Fruit fly (Drosophila melanogaster): Measurements from ENCODE around the gene futsch.

Gene futsch

dm6 chrX:1380350-1381060 is 28.4 kb upstream of the futsch start, which contains the start of the genes CG3719 and CG32813 (continued):
- peak; percentile 49 for TF ChIP-seq CG9817 (tag; optimal IDR thresholded peaks at IDR 0.05)
- TF ChIP-seq CG7745 (tag; optimal IDR thresholded peaks at IDR 0.05) = no peak
- TF ChIP-seq ken (GFP tag; IDR thresholded peaks at IDR 0.05) = 0 out of 3 replicates have a peak, but pooled peaks have one; percentile 60
- TF ChIP-seq CG10366 (GFP tag; IDR thresholded peaks at IDR 0.05) = peak; percentile 41
- TF ChIP-seq Xrp1 (GFP tag; IDR thresholded peaks at IDR 0.05) = peak; percentile 31; the same call in 1 of the 2 replicates
- no peak for TF ChIP-seq CG1233 (GFP tag; optimal IDR thresholded peaks at IDR 0.05)
- 0 out of 3 replicates have a peak, but pooled peaks have one; percentile 10 for TF ChIP-seq CG6175 (GFP tag; IDR thresholded peaks at IDR 0.05)
- TF ChIP-seq croc (GFP tag; conservative IDR thresholded peaks at IDR 0.05) = no peak
- TF ChIP-seq slou (GFP tag; optimal IDR thresholded peaks at IDR 0.05) = peak; percentile 1
- TF ChIP-seq CG14965 (GFP tag; optimal IDR thresholded peaks at IDR 0.05; ENCODE audit: borderline replicate concordance) = no peak
- peak; percentile 12; the same call in 1 of the 3 replicates for TF ChIP-seq ci (GFP tag; IDR thresholded peaks at IDR 0.05)
- peak; percentile 25 for TF ChIP-seq sug (tag; optimal IDR thresholded peaks at IDR 0.05)
- TF ChIP-seq CG3847 (GFP tag; IDR thresholded peaks at IDR 0.05) = peak; percentile 53
- TF ChIP-seq CG14014 (GFP tag; IDR thresholded peaks at IDR 0.05) = no peak
- peak; percentile 95 for TF ChIP-seq CG4360 (GFP tag; IDR thresholded peaks at IDR 0.05)
- TF ChIP-seq CG2199 (GFP tag; IDR thresholded peaks at IDR 0.05) = no peak
- TF ChIP-seq tna (GFP tag; IDR thresholded peaks at IDR 0.05; ENCODE audit: partially characterized antibody) = 0 out of 2 replicates have a peak, but pooled peaks have one; percentile 7
- peak; percentile 61 for TF ChIP-seq jumu (GFP tag; optimal IDR thresholded peaks at IDR 0.05)
- TF ChIP-seq PHDP (tag; optimal IDR thresholded peaks at IDR 0.05) = no peak
- TF ChIP-seq CG15073 (GFP tag; optimal IDR thresholded peaks at IDR 0.05) = no peak
- TF ChIP-seq en (GFP tag; optimal IDR thresholded peaks at IDR 0.05) = no peak
- TF ChIP-seq CG18262 (tag; optimal IDR thresholded peaks at IDR 0.05) = no peak
- no peak for TF ChIP-seq pum (GFP tag; optimal IDR thresholded peaks at IDR 0.05)
- TF ChIP-seq HLH54F (GFP tag; optimal IDR thresholded peaks at IDR 0.05) = peak; percentile 40
- no peak for TF ChIP-seq pan (optimal IDR thresholded peaks at IDR 0.05)
- TF ChIP-seq pan (GFP tag; optimal IDR thresholded peaks at IDR 0.05 in 1 of 2, IDR thresholded peaks at IDR 0.05 in 1 of 2) = no peak
- TF ChIP-seq CG13424 (tag; optimal IDR thresholded peaks at IDR 0.05) = peak; percentile 40
- TF ChIP-seq CrebB (tag; optimal IDR thresholded peaks at IDR 0.05) = no peak
- TF ChIP-seq caup (GFP tag; optimal IDR thresholded peaks at IDR 0.05; ENCODE audit: severe bottlenecking) = peak; percentile 42
- TF ChIP-seq Ssrp (tag; optimal IDR thresholded peaks at IDR 0.05) = no peak
- TF ChIP-seq onecut (GFP tag; IDR thresholded peaks at IDR 0.05) = peak; percentile 11; the same call in 1 of the 2 replicates
- TF ChIP-seq Ets65A (GFP tag) = peak; percentile 95
- no peak for TF ChIP-seq twi (tag; optimal IDR thresholded peaks at IDR 0.05)
- TF ChIP-seq GATAe (GFP tag; conservative IDR thresholded peaks at IDR 0.05) = no peak
- TF ChIP-seq scrt (GFP tag; optimal IDR thresholded peaks at IDR 0.05) = peak; percentile 89
- TF ChIP-seq abd-A (tag; optimal IDR thresholded peaks at IDR 0.05) = no peak
- peak; percentile 70 for TF ChIP-seq MBD-R2 (GFP tag; IDR thresholded peaks at IDR 0.05)
- no peak for TF ChIP-seq crc (GFP tag; optimal IDR thresholded peaks at IDR 0.05)
- no peak for TF ChIP-seq fd102C (GFP tag; optimal IDR thresholded peaks at IDR 0.05)
- TF ChIP-seq Sin3A (optimal IDR thresholded peaks at IDR 0.05) = peak; percentile 71
- peak; percentile 16 for TF ChIP-seq CG3281 (GFP tag; optimal IDR thresholded peaks at IDR 0.05)
- TF ChIP-seq ssp (GFP tag; IDR thresholded peaks at IDR 0.05) = no peak
- TF ChIP-seq pnt (GFP tag; optimal IDR thresholded peaks at IDR 0.05) = no peak
- no peak for TF ChIP-seq Awh (GFP tag; IDR thresholded peaks at IDR 0.05)
- TF ChIP-seq CG31388 (GFP tag; optimal IDR thresholded peaks at IDR 0.05) = no peak
- peak; percentile 38; the same call in 1 of the 2 replicates for TF ChIP-seq amos (GFP tag; IDR thresholded peaks at IDR 0.05; ENCODE audit: partially characterized antibody)
- no peak for TF ChIP-seq corto (GFP tag; optimal IDR thresholded peaks at IDR 0.05)
- TF ChIP-seq CG7987 (GFP tag; optimal IDR thresholded peaks at IDR 0.05) = no peak
- TF ChIP-seq bcd (GFP tag; optimal IDR thresholded peaks at IDR 0.05) = peak; percentile 6
- TF ChIP-seq zen2 (GFP tag; IDR thresholded peaks at IDR 0.05; ENCODE audit: partially characterized antibody) = no peak

Data from whole organism, embryonic.